Fruit fly (Drosophila melanogaster): Measurements from ENCODE around the gene Mob2.

DNA sequence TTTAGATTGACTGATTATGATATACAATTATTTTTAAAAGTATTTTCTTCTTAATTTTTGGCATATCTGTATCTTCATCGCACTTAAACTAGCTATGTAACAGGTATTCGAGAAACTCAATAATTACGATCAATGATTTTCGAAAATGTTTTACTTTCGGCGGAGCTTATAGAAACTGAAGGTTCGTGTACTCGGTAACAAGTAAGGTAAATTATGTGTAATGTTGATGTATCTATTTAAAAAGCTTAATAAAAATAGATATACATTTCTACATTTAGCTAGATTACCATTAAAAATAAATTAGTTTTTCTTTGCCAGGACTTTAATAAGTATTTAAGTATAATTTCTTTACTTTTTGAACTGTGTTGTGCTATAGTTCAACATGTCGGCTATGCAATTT lies 16.8 kb upstream of the Mob2 start:
- no peak for TF ChIP-seq CG18011 (GFP tag; optimal IDR thresholded peaks at IDR 0.05)
- no peak for TF ChIP-seq Lim3 (GFP tag; IDR thresholded peaks at IDR 0.05)
- TF ChIP-seq chif (GFP tag; optimal IDR thresholded peaks at IDR 0.05), result no peak

Measured in whole organism, embryonic.